Fruit fly (Drosophila melanogaster) whole organism, pupa: Measurements from ENCODE around the gene ND-13A.

Experiments
- CG10348 ChIP-seq: fragments of 200-800 bp; sonication (Bioruptor generic); IDR thresholded peaks from 2 replicates; pipeline ENCODE4 v1.3.6; 2022; ENCODE audit warnings: missing biosample characterization, missing genetic modification characterization
- CG12605 ChIP-seq: fragments of 200-800 bp; sonication (Bioruptor generic); IDR thresholded peaks from 2 replicates; pipeline ENCODE4 v1.3.6; 2022; ENCODE audit warnings: missing biosample characterization, missing genetic modification characterization
- CG13204 ChIP-seq: fragments of 200-800 bp; sonication (Bioruptor generic); optimal IDR thresholded peaks from 2 replicates; lab custom pipeline; 2018; ENCODE audit warnings: missing biosample characterization, mild to moderate bottlenecking, missing genetic modification characterization, moderate library complexity
- CG14655 ChIP-seq: fragments of 200-800 bp; sonication (Bioruptor generic); optimal IDR thresholded peaks from 3 replicates; lab custom pipeline; 2017; ENCODE audit warnings: mild to moderate bottlenecking, missing biosample characterization, missing genetic modification reagents, missing genetic modification characterization
- CG15710 ChIP-seq: fragments of 200-800 bp; sonication (Bioruptor generic); optimal IDR thresholded peaks from 2 replicates; lab custom pipeline; 2018; ENCODE audit warnings: missing biosample characterization, mild to moderate bottlenecking, missing genetic modification characterization, moderate library complexity
- CG17806 ChIP-seq: fragments of 200-800 bp; sonication (Bioruptor generic); optimal IDR thresholded peaks from 2 replicates; lab custom pipeline; 2018; ENCODE audit warnings: missing biosample characterization, mild to moderate bottlenecking, missing genetic modification characterization, moderate library complexity
- CG32121 ChIP-seq: fragments of 200-800 bp; sonication (Bioruptor generic); IDR thresholded peaks from 2 replicates; pipeline ENCODE4 v1.3.6; 2022; ENCODE audit warnings: missing biosample characterization, missing genetic modification characterization
- CG8301 ChIP-seq: fragments of 200-800 bp; sonication (Bioruptor generic); optimal IDR thresholded peaks from 2 replicates; lab custom pipeline; 2018; ENCODE audit warnings: missing biosample characterization, mild to moderate bottlenecking, missing genetic modification characterization
- CG9948 ChIP-seq: fragments of 200-800 bp; sonication (Bioruptor generic); optimal IDR thresholded peaks from 2 replicates; lab custom pipeline; 2018; ENCODE audit warnings: missing biosample characterization, mild to moderate bottlenecking, missing genetic modification characterization, moderate library complexity
- EcR ChIP-seq: fragments of 200-800 bp; sonication (Bioruptor generic); optimal IDR thresholded peaks from 3 replicates; lab custom pipeline; 2019; ENCODE audit warnings: missing biosample characterization, missing genetic modification characterization, mild to moderate bottlenecking, moderate library complexity, missing genetic modification reagents
- Pif1A ChIP-seq: fragments of 200-800 bp; sonication (Bioruptor generic); optimal IDR thresholded peaks from 3 replicates; lab custom pipeline; 2016; ENCODE audit warnings: missing biosample characterization, missing genetic modification characterization
- Pif1B ChIP-seq: fragments of 200-800 bp; sonication (Bioruptor generic); optimal IDR thresholded peaks from 3 replicates; lab custom pipeline; 2016; ENCODE audit warnings: missing biosample characterization, missing genetic modification characterization
- fd96Ca ChIP-seq: fragments of 200-800 bp; sonication (Bioruptor generic); IDR thresholded peaks from 3 replicates; pipeline ENCODE4 v1.3.6; 2022; ENCODE audit warnings: missing biosample characterization, missing genetic modification characterization
- rn ChIP-seq: fragments of 200-800 bp; sonication (Bioruptor generic); IDR thresholded peaks from 2 replicates; pipeline ENCODE4 v1.3.6; 2022; ENCODE audit warnings: missing biosample characterization, missing genetic modification characterization

DNA sequence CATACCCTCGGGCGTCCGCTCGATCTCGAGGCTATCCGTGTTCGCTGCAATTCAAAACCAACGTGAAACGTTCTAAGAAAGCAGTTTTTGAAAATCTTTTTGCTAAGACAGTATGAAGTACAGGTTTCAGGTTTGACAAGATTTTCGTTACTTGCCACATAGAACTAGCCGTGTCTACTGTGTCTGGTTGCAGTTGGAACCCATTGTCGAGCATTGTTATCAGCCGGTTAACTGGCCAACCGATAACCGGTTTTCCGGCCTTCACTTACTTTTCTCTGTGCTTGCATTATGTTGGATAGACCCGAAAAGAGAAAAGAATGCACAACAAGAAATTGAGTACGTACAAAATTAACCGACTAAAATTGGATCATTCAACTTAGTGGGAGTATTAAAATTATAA, 50.1 kb downstream of the ND-13A start:
- TF ChIP-seq rn (GFP tag; lab: Robert Waterston, UW) (no peak), CG10348 (GFP tag; lab: Robert Waterston, UW) (no peak), CG32121 (no peak), EcR (GFP tag; lab: Kevin White, UChicago) (peak; percentile 51), Pif1A (GFP tag; lab: Kevin White, UChicago) (no peak), CG13204 (GFP tag; lab: Kevin White, UChicago) (no peak), fd96Ca (GFP tag; lab: Robert Waterston, UW) (no peak), Pif1B (GFP tag; lab: Kevin White, UChicago) (peak; percentile 14), CG9948 (no peak), CG17806 (tag; lab: Kevin White, UChicago) (no peak), CG8301 (tag; lab: Kevin White, UChicago) (peak; percentile 23), CG15710 (no peak), CG14655 (no peak), CG12605 (GFP tag; lab: Robert Waterston, UW) (no peak)
